Worm (Caenorhabditis elegans): Measurements from ENCODE around the gene pfkb-1.2.
A peak's percentile ranks its signal among the peaks of the same experiment; 100 is the strongest.

pfkb-1.2 gene

DNA sequence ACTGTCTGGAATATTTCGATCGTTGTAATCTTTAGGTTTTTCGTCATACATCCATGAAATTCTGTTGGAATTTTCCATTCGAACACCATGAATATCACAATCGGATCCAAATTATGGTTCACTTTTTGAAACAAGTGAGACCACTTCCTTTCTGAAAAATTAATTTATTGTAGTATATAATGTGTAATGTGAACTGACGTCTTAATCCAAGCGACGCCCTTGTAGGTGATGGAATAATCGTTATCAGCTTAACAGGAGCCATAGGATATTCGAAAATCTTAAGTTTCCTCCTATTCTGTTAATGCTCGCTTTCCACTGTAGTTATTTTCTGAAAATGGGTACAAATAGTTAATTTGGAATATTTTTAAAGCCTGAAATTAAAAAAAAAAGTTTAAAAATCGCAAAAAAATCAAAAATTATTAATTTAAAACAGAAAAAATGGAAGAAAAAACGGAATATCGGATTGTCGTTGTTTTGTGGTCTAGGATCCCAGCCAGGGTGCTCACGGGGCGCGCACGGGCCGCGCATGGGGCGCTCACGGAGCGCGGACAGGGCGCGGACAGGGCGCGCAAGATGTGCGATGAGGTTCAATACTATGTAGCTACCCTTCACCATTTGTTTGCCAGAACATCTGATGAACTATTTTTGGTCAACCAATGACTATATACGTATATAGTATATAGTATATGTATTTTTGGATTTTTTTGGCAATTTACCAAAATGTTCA, 20.7 kb downstream of the pfkb-1.2 start, which contains the start of gene K02B2.6:
TSS of gene K02B2.6 (minus strand) at position 51 of the 727 bp plus-strand sequence.
- TF ChIP-seq set-16 (GFP tag; IDR thresholded peaks at IDR 0.05): peak; percentile 80
- no peak for TF ChIP-seq hif-1 (tag; optimal IDR thresholded peaks at IDR 0.05)
- no peak for TF ChIP-seq nhr-11 (tag; optimal IDR thresholded peaks at IDR 0.05)
- no peak for TF ChIP-seq nhr-237 (tag; optimal IDR thresholded peaks at IDR 0.05)

DNA sequence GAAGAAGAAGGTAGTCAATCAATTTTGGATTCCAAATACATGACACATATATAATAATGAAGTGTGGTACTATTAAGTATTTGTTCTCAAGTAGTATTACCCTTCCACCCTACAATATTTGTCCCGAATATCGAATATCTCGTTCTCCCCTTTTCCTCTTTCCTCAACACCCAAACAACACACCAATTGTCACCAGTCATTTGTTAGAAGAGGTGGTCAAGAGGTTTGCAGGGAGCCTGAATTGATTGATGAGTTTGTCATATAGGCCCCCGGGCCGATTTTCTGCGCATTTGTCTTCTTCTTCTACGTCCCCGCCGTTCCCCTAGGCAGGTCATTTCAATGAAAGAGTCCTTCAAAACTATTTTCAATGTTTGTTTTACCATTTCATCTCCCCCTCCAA, 22.6 kb downstream of the pfkb-1.2 start:
- no peak for TF ChIP-seq lin-29 (GFP tag; IDR thresholded peaks at IDR 0.05)
- TF ChIP-seq daf-19 (GFP tag; conservative IDR thresholded peaks at IDR 0.05): 0 out of 2 replicates have a peak, but pooled peaks have one; percentile 23

ce11 chrIV:5967035-5967499, 25.3 kb downstream of the pfkb-1.2 start:
- TF ChIP-seq nhr-102 (tag; optimal IDR thresholded peaks at IDR 0.05) (peak; percentile 87), set-16 (GFP tag; IDR thresholded peaks at IDR 0.05) (no peak), hlh-11 (tag; optimal IDR thresholded peaks at IDR 0.05) (peak; percentile 89), ceh-62 (tag; optimal IDR thresholded peaks at IDR 0.05) (no peak), sdz-12 (GFP tag; optimal IDR thresholded peaks at IDR 0.05) (peak; percentile 37), snpc-4 (tag; optimal IDR thresholded peaks at IDR 0.05) (peak; percentile 2), saeg-2 (GFP tag; IDR thresholded peaks at IDR 0.05) (0 out of 2 replicates have a peak, but pooled peaks have one; percentile 69), ceh-44 (GFP tag; IDR thresholded peaks at IDR 0.05) (peak; percentile 92), ztf-7 (tag; optimal IDR thresholded peaks at IDR 0.05) (peak; percentile 88), ctbp-1 (GFP tag; IDR thresholded peaks at IDR 0.05) (no peak; the same call in 1 of the 2 replicates), nhr-28 (tag; optimal IDR thresholded peaks at IDR 0.05) (peak; percentile 89), nhr-48 (tag; optimal IDR thresholded peaks at IDR 0.05) (peak; percentile 83), Y5F2A.4 (GFP tag; optimal IDR thresholded peaks at IDR 0.05) (peak; percentile 75), nhr-10 (tag; optimal IDR thresholded peaks at IDR 0.05) (peak; percentile 48), egl-27 (tag; optimal IDR thresholded peaks at IDR 0.05) (no peak), arid-1 (GFP tag; conservative IDR thresholded peaks at IDR 0.05) (peak; percentile 95), hif-1 (tag; optimal IDR thresholded peaks at IDR 0.05) (peak; percentile 34 to 62), egl-43 (GFP tag; IDR thresholded peaks at IDR 0.05) (peak; percentile 92), Y105C5A.15 (GFP tag; IDR thresholded peaks at IDR 0.05) (peak; percentile 74; the same call in 1 of the 2 replicates), mdt-29 (GFP tag; IDR thresholded peaks at IDR 0.05) (peak; percentile 88), attf-4 (tag; optimal IDR thresholded peaks at IDR 0.05) (no peak), madf-9 (GFP tag; conservative IDR thresholded peaks at IDR 0.05) (peak; percentile 90), tra-1 (GFP tag; IDR thresholded peaks at IDR 0.05) (peak; percentile 92), unc-130 (GFP tag; optimal IDR thresholded peaks at IDR 0.05) (peak; percentile 60), nhr-111 (GFP tag; optimal IDR thresholded peaks at IDR 0.05) (peak; percentile 19), R02D3.7 (tag; optimal IDR thresholded peaks at IDR 0.05) (peak; percentile 14), pqm-1 (tag; optimal IDR thresholded peaks at IDR 0.05) (peak; percentile 79), ceh-32 (tag; optimal IDR thresholded peaks at IDR 0.05; ENCODE audit: poor library complexity) (no peak), dmd-9 (GFP tag; IDR thresholded peaks at IDR 0.05) (no peak), tag-97 (GFP tag; IDR thresholded peaks at IDR 0.05) (no peak), mxl-2 (GFP tag; conservative IDR thresholded peaks at IDR 0.05) (peak; percentile 50; the same call in 1 of the 2 replicates), spr-3 (GFP tag; optimal IDR thresholded peaks at IDR 0.05) (peak; percentile 80), nhr-41 (GFP tag; IDR thresholded peaks at IDR 0.05) (peak; percentile 82), T20F7.1 (GFP tag; optimal IDR thresholded peaks at IDR 0.05) (peak; percentile 68), unc-39 (tag; optimal IDR thresholded peaks at IDR 0.05) (no peak), T26A8.4 (GFP tag; IDR thresholded peaks at IDR 0.05) (peak; percentile 84), php-3 (GFP tag; IDR thresholded peaks at IDR 0.05) (peak; percentile 87), F10B5.3 (tag; optimal IDR thresholded peaks at IDR 0.05) (peak; percentile 47), lin-39 (tag; optimal IDR thresholded peaks at IDR 0.05) (no peak), nhr-76 (tag; optimal IDR thresholded peaks at IDR 0.05) (peak; percentile 18), daf-12 (tag; optimal IDR thresholded peaks at IDR 0.05) (no peak), dpl-1 (GFP tag; optimal IDR thresholded peaks at IDR 0.05) (peak; percentile 63)

All from whole organism, L4 larva.